Worm (Caenorhabditis elegans): Measurements from ENCODE around the gene ZK666.11.
A peak's percentile ranks its signal among the peaks of the same experiment; 100 is the strongest.

ZK666.11 gene

DNA sequence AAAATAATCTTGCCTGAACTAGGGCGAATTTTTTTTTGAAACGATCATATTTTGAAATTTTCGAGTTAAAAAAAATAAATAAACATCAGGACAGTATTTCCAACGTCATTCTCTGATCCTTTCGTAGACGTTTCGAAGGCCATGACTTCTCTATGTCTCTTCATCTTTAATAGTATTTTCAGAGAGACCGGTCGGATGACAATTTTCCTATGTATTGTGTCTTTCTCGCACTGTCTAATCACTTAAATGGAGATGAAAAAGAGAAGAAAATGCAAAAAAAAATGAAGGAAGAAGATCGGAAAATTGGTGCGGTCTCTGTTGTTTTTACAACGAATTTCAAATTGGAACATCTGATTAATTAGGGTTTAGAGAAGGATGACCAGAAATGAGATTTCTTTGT lies 42.8 kb downstream of the ZK666.11 start:
- no peak for TF ChIP-seq ztf-29 (GFP tag; IDR thresholded peaks at IDR 0.05)

DNA sequence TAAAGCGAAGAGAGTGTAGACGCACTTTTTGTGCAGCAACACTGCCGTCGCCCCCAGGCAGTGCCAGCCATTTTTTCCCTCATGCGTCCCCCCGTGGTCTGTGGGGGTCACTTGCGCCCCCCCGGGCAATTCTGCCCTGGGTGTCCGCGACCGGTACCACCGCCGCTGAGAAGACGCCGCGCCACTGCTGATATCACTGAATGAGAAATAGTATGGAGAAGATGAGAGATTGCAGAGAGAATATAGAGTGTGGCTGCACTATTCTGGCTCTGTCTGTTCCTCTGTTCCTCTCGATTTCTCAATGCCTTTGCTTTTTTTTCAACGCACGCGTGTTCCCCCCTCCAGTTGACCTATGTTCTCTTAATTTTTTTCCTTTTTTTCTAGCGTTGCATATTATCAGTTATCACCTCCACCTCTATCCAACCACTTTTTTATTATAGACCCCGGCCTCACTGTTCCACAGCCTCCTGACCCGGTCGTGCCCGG lies 45.4 kb downstream of the ZK666.11 start, which contains the start of gene mab-10:
Gene mab-10 (plus strand): TSS at position 436 of the 486 bp plus-strand sequence.
- TF ChIP-seq T22C8.4 (GFP tag; IDR thresholded peaks at IDR 0.05) (no peak), med-1 (GFP tag; optimal IDR thresholded peaks at IDR 0.05; ENCODE audit: insufficient read depth) (no peak), tab-1 (GFP tag; IDR thresholded peaks at IDR 0.05) (no peak), flt-1 (GFP tag; IDR thresholded peaks at IDR 0.05) (no peak), klf-2 (GFP tag; conservative IDR thresholded peaks at IDR 0.05) (no peak), ztf-23 (GFP tag; IDR thresholded peaks at IDR 0.05) (0 out of 2 replicates have a peak, but pooled peaks have one; percentile 48), ref-1 (GFP tag; conservative IDR thresholded peaks at IDR 0.05) (no peak)

DNA sequence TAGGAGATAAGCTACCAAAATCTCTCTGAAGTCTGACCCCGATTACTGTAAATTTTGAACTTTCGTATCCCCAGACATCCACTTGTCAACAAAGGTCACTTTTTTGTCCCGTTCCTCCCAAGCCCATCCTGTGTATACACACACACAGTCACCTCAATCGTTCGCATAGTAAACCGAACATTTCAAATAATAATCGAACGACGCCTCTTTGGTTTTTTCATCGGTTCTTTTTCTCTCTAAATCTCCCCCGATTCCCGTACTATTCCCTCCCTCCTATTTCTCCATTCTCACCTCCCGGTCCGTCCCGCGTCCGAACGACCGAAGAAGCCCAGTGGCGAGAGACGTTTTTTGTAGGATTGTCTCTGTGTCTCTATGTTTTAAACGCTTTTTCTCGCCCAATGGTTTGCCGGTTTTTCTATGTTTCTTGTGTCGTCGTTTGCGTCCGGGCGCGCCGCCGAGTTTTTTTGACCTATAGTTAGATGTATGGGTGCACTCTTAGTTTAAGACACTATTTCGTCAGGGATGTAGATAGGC lies 47.0 kb downstream of the ZK666.11 start:
- no peak for TF ChIP-seq ztf-23 (GFP tag; IDR thresholded peaks at IDR 0.05)
- no peak for TF ChIP-seq klf-2 (GFP tag; conservative IDR thresholded peaks at IDR 0.05)
- no peak for TF ChIP-seq ref-1 (GFP tag; conservative IDR thresholded peaks at IDR 0.05)
- TF ChIP-seq ztf-29 (GFP tag; IDR thresholded peaks at IDR 0.05) = no peak
- TF ChIP-seq T22C8.4 (GFP tag; IDR thresholded peaks at IDR 0.05) = no peak
- TF ChIP-seq med-1 (GFP tag; optimal IDR thresholded peaks at IDR 0.05; ENCODE audit: insufficient read depth) = no peak
- no peak for TF ChIP-seq flt-1 (GFP tag; IDR thresholded peaks at IDR 0.05)
- TF ChIP-seq cog-1 (tag; optimal IDR thresholded peaks at IDR 0.05) = no peak
- TF ChIP-seq tab-1 (GFP tag; IDR thresholded peaks at IDR 0.05) = no peak

DNA sequence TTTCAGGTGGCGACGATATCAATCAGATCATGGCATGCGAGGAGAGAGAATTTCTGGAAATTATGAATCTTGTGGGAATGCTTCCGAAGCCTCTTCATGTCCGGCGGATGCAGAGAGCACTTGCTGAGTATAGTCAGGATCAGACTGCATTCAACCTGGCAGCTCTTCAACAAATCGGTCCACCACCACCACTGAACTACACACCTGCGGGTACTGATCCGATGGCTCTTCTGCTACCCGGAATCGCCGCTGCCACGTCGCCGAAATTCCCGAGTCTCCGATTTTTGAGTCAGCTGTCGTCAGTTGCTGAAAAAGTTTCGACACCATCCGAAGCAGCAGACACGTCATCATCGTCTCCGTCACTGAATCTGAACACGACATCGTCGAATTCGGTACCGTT lies 48.6 kb downstream of the ZK666.11 start:
- TF ChIP-seq tab-1 (GFP tag; IDR thresholded peaks at IDR 0.05) = no peak
- TF ChIP-seq flt-1 (GFP tag; IDR thresholded peaks at IDR 0.05) = no peak
- no peak for TF ChIP-seq ref-1 (GFP tag; conservative IDR thresholded peaks at IDR 0.05)
- TF ChIP-seq ztf-23 (GFP tag; IDR thresholded peaks at IDR 0.05) = no peak
- no peak for TF ChIP-seq klf-2 (GFP tag; conservative IDR thresholded peaks at IDR 0.05)
- TF ChIP-seq T22C8.4 (GFP tag; IDR thresholded peaks at IDR 0.05) = no peak
- TF ChIP-seq ztf-29 (GFP tag; IDR thresholded peaks at IDR 0.05) = no peak
- TF ChIP-seq cog-1 (tag; optimal IDR thresholded peaks at IDR 0.05) = no peak
- TF ChIP-seq med-1 (GFP tag; optimal IDR thresholded peaks at IDR 0.05; ENCODE audit: insufficient read depth) = no peak

DNA sequence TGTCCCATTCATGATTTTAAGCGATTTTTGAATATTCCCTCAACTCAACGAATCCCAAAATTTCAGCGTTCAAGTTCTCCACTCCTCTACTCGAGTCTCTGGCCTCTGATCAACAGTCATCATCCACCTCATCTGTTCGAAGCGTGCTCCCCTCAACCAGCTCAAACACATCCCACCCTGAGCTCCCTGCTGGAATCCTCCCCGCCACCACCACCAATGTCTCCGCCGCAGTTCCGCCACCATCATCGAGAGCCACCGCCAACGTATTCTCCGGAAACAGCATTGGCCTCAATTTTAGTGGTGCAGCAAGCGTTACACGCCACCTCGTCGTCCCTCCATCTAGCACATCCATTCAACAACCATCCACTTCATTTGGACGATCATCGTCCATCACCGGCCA lies 49.3 kb downstream of the ZK666.11 start:
- TF ChIP-seq ztf-29 (GFP tag; IDR thresholded peaks at IDR 0.05) (no peak), ref-1 (GFP tag; conservative IDR thresholded peaks at IDR 0.05) (no peak), tab-1 (GFP tag; IDR thresholded peaks at IDR 0.05) (no peak), ztf-23 (GFP tag; IDR thresholded peaks at IDR 0.05) (no peak), flt-1 (GFP tag; IDR thresholded peaks at IDR 0.05) (no peak), med-1 (GFP tag; optimal IDR thresholded peaks at IDR 0.05; ENCODE audit: insufficient read depth) (no peak), T22C8.4 (GFP tag; IDR thresholded peaks at IDR 0.05) (no peak), cog-1 (tag; optimal IDR thresholded peaks at IDR 0.05) (no peak), klf-2 (GFP tag; conservative IDR thresholded peaks at IDR 0.05) (no peak)

DNA sequence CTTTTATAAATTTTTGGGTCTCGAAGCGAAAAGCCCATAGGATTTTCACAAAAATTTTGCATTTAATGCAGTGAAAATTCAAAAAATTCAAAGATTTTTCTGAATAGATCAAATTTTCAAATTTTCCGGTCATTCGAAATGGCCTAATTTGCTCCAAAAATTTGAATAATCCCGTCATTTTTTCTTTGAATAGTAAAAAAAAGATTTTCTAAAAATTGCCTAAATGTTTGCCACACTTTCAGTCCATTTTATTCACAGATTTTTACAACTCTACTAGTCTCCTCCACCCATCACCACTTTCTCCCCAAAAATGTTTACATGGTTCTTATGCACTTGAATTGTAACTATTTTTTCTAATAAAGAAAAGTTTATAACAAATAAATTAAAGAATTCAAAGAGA lies 51.7 kb downstream of the ZK666.11 start:
- no peak for TF ChIP-seq flt-1 (GFP tag; IDR thresholded peaks at IDR 0.05)
